Fruit fly (Drosophila melanogaster) whole organism, wandering third instar larva: Measurements from ENCODE around the gene Ugt35E1.

Experiments used
- CG9705 ChIP-seq: fragments of 200-800 bp; sonication (Bioruptor generic); optimal IDR thresholded peaks from 2 replicates; lab custom pipeline; 2018; ENCODE audit warnings: missing biosample characterization, mild to moderate bottlenecking, missing genetic modification characterization
- Hr78 ChIP-seq: fragments of >200 bp; optimal IDR thresholded peaks from 2 replicates; lab custom pipeline; 2017; ENCODE audit warnings: missing biosample characterization, missing genetic modification characterization
- dmrt93B ChIP-seq: fragments of 200-800 bp; sonication (Bioruptor generic); optimal IDR thresholded peaks from 2 replicates; lab custom pipeline; 2018; ENCODE audit warnings: missing biosample characterization, mild to moderate bottlenecking, missing genetic modification characterization
- h ChIP-seq: fragments of 200-800 bp; sonication (Bioruptor generic); optimal IDR thresholded peaks from 3 replicates; lab custom pipeline; 2016; ENCODE audit warnings: missing biosample characterization, mild to moderate bottlenecking, missing genetic modification characterization
- lola ChIP-seq: fragments of >200 bp; optimal IDR thresholded peaks from 2 replicates; lab custom pipeline; 2017; ENCODE audit warnings: missing biosample characterization, missing genetic modification characterization
- psq ChIP-seq: fragments of 200-800 bp; sonication (Bioruptor generic); optimal IDR thresholded peaks from 3 replicates; lab custom pipeline; 2017; ENCODE audit warnings: missing biosample characterization, mild to moderate bottlenecking, missing genetic modification characterization, moderate library complexity
- sage ChIP-seq: fragments of 200-800 bp; sonication (Bioruptor generic); optimal IDR thresholded peaks from 2 replicates; lab custom pipeline; 2016; ENCODE audit warnings: missing biosample characterization, mild to moderate bottlenecking, missing genetic modification characterization

DNA sequence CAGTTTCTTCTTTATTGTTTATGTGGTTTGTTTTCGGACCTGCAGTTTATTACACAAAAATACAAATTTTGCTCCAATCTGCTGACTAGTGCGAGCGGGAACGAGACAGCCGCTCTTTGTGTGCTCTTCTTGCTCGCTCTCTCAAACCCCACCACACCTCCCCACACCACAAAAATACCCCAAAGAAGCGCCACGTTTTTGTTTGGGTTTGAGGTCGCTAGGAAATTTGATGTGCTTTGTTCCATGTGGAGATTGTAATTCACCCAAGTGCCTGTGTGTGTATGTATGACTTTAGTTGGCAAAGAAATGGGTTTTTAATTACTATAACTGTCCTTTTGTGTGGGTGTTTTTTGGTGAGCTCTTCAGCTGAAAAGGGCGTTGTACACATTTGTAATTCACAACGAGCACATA, 32.2 kb upstream of the Ugt35E1 start:
- TF ChIP-seq psq (GFP tag; lab: Kevin White, UChicago) (peak; percentile 48), sage (no peak), CG9705 (no peak), lola (no peak), dmrt93B (GFP tag; lab: Kevin White, UChicago) (no peak), Hr78 (GFP tag; lab: Kevin White, UChicago) (no peak), h (GFP tag; lab: Kevin White, UChicago) (peak; percentile 29)
